Fruit fly (Drosophila melanogaster): Measurements from ENCODE around the gene CG11035.

The CG11035 gene

DNA sequence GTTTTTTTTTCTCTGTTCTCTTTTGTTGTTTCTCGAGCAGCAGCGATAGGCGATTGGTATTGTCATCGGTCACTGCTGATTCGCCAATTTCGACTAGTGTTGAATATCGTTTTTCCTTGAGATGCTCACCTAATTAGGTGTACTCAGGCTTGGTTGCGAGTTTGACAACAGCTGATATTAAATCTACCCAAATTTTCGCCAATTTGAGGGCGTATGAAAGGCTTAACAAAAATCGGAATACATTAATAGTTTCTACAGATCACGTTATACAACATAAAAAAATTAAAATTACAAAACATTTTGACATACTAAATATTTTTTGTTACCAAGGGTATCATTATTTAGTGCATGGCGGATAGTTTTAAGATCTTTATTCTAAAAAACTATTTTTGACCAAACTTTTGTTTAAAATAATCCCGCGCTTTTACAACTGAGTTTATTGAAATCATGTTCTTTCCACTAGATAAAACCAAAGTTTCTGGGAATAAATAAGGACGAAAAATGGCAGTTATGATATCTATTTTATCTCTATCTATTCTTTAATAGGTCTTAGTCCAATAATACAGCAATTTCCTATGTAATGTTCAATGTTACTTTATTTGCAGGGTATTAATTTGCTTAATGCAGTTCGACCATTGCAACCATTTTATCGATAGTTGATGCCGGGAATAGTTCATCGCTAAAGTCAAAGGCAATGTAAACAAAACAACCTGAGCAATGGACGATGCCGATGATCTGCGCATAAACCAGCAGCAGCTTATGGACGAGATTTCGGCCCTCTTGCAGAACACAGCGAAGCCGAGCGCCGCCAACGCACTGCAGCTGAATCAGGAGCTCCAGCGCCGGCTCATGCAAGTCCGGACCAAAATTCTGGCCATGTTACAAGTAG is 19.4 kb downstream of the CG11035 start, which contains the start of the genes CG10435 and Pbp95 (continued):
- TF ChIP-seq gcm2 (GFP tag; optimal IDR thresholded peaks at IDR 0.05), result no peak
- peak; percentile 60 for TF ChIP-seq CHES-1-like (GFP tag; optimal IDR thresholded peaks at IDR 0.05)
- no peak for TF ChIP-seq CG10565 (GFP tag; optimal IDR thresholded peaks at IDR 0.05)
- no peak for TF ChIP-seq CG10431 (GFP tag; optimal IDR thresholded peaks at IDR 0.05)
- TF ChIP-seq cad (GFP tag; optimal IDR thresholded peaks at IDR 0.05), result no peak
- peak; percentile 55 for TF ChIP-seq Antp (GFP tag; optimal IDR thresholded peaks at IDR 0.05)
- no peak for TF ChIP-seq gcm (GFP tag; optimal IDR thresholded peaks at IDR 0.05)
- peak; percentile 38; the same call in 1 of the 2 replicates for TF ChIP-seq CG14014 (GFP tag; IDR thresholded peaks at IDR 0.05)
- TF ChIP-seq CG6765 (GFP tag; optimal IDR thresholded peaks at IDR 0.05), result no peak
- TF ChIP-seq CG17568 (GFP tag; optimal IDR thresholded peaks at IDR 0.05), result no peak
- no peak for TF ChIP-seq Jarid2 (GFP tag; optimal IDR thresholded peaks at IDR 0.05)
- TF ChIP-seq insv (GFP tag; optimal IDR thresholded peaks at IDR 0.05), result peak in 1 of 2 experiments; percentile 32
- peak; percentile 66 for TF ChIP-seq Xbp1 (GFP tag; optimal IDR thresholded peaks at IDR 0.05)
- peak; percentile 87 for TF ChIP-seq Sry-β (GFP tag; optimal IDR thresholded peaks at IDR 0.05)
- no peak for TF ChIP-seq lab (GFP tag; optimal IDR thresholded peaks at IDR 0.05)
- peak; percentile 50 for TF ChIP-seq CG30020 (tag; optimal IDR thresholded peaks at IDR 0.05)
- TF ChIP-seq pho (GFP tag; optimal IDR thresholded peaks at IDR 0.05), result peak; percentile 59
- no peak for TF ChIP-seq NC2α (GFP tag; optimal IDR thresholded peaks at IDR 0.05)
- peak; percentile 88 for TF ChIP-seq wek (GFP tag; optimal IDR thresholded peaks at IDR 0.05)
- TF ChIP-seq pita (GFP tag; optimal IDR thresholded peaks at IDR 0.05), result no peak
- TF ChIP-seq B-H2 (GFP tag; optimal IDR thresholded peaks at IDR 0.05), result no peak
- no peak for TF ChIP-seq Sin3A (optimal IDR thresholded peaks at IDR 0.05)
- peak; percentile 55 for TF ChIP-seq CG12155 (GFP tag; optimal IDR thresholded peaks at IDR 0.05)
- no peak for TF ChIP-seq dmrt99B (tag; optimal IDR thresholded peaks at IDR 0.05)
- TF ChIP-seq Scr (GFP tag; IDR thresholded peaks at IDR 0.05; ENCODE audit: partially characterized antibody), result peak; percentile 72
- TF ChIP-seq CG3281 (GFP tag; optimal IDR thresholded peaks at IDR 0.05), result peak; percentile 49
- TF ChIP-seq peb (GFP tag; IDR thresholded peaks at IDR 0.05), result no peak
- TF ChIP-seq Asciz (GFP tag; optimal IDR thresholded peaks at IDR 0.05), result no peak
- no peak for TF ChIP-seq nom (GFP tag; optimal IDR thresholded peaks at IDR 0.05)
- TF ChIP-seq CG11247 (GFP tag; IDR thresholded peaks at IDR 0.05), result peak; percentile 51; the same call in 1 of the 2 replicates
- no peak for TF ChIP-seq Fer2 (tag; optimal IDR thresholded peaks at IDR 0.05)
- TF ChIP-seq CG14050 (GFP tag; IDR thresholded peaks at IDR 0.05), result peak; percentile 53; the same call in 2 of the 3 replicates
- no peak; the same call in 1 of the 2 replicates for TF ChIP-seq danr (GFP tag; IDR thresholded peaks at IDR 0.05)
- no peak for TF ChIP-seq corto (GFP tag; optimal IDR thresholded peaks at IDR 0.05)
- peak; percentile 37; the same call in 2 of the 3 replicates for TF ChIP-seq B-H1 (GFP tag; IDR thresholded peaks at IDR 0.05)
- TF ChIP-seq Hsf (GFP tag; optimal IDR thresholded peaks at IDR 0.05), result peak; percentile 49
- TF ChIP-seq Ptx1 (GFP tag; IDR thresholded peaks at IDR 0.05), result peak; percentile 38
- peak; percentile 60 for TF ChIP-seq nmo (GFP tag; optimal IDR thresholded peaks at IDR 0.05)
- TF ChIP-seq ranshi (GFP tag; IDR thresholded peaks at IDR 0.05), result 0 out of 2 replicates have a peak, but pooled peaks have one; percentile 26
- TF ChIP-seq CG10209 (GFP tag; optimal IDR thresholded peaks at IDR 0.05), result no peak
- TF ChIP-seq CG6654 (GFP tag; optimal IDR thresholded peaks at IDR 0.05), result no peak
- TF ChIP-seq gfzf (GFP tag; optimal IDR thresholded peaks at IDR 0.05), result peak; percentile 11
- TF ChIP-seq CG2129 (GFP tag; IDR thresholded peaks at IDR 0.05; ENCODE audit: partially characterized antibody), result peak; percentile 56
- peak; percentile 88 for TF ChIP-seq D19A (tag; optimal IDR thresholded peaks at IDR 0.05)
- TF ChIP-seq HLH3B (GFP tag; IDR thresholded peaks at IDR 0.05), result peak; percentile 55; the same call in 1 of the 2 replicates
- no peak for TF ChIP-seq CG10654 (GFP tag; optimal IDR thresholded peaks at IDR 0.05)
- TF ChIP-seq psq (GFP tag; optimal IDR thresholded peaks at IDR 0.05), result peak; percentile 25
- TF ChIP-seq fd64A (GFP tag; optimal IDR thresholded peaks at IDR 0.05), result no peak
